Worm (Caenorhabditis elegans) whole organism, young adult: Measurements from ENCODE around the gene rpt-1.
A peak's percentile ranks its signal among the peaks of the same experiment; 100 is the strongest.

Experiments
- C17E4.6 ChIP-seq: fragments of 200-800 bp; sonication (Bioruptor generic); IDR thresholded peaks from 2 replicates; pipeline ENCODE4 v1.3.6; 2022; ENCODE audit warnings: missing genetic modification reagents, missing genetic modification characterization, missing compliant biosample characterization
- D2030.7 ChIP-seq: fragments of 200-800 bp; sonication (Bioruptor generic); IDR thresholded peaks from 2 replicates; pipeline ENCODE4 v1.3.6; 2022; ENCODE audit warnings: missing genetic modification reagents, missing genetic modification characterization, missing compliant biosample characterization
- F10E7.11 ChIP-seq: sonication (generic microtip); optimal IDR thresholded peaks from 2 replicates; lab custom pipeline; 2017; ENCODE audit warnings: mild to moderate bottlenecking, missing genetic modification characterization, moderate library complexity, missing compliant biosample characterization
- F23B12.7 ChIP-seq: sonication (generic microtip); optimal IDR thresholded peaks from 2 replicates; lab custom pipeline; 2017; ENCODE audit warnings: missing genetic modification characterization, mild to moderate bottlenecking, missing compliant biosample characterization, antibody characterized with exemption, moderate library complexity; ENCODE audit not compliant: insufficient read depth
- F37B4.10 ChIP-seq: fragments of 200-800 bp; sonication (Bioruptor generic); IDR thresholded peaks from 2 replicates; pipeline ENCODE4 v1.3.6; 2022; ENCODE audit warnings: missing genetic modification characterization, missing compliant biosample characterization
- F55B11.4 ChIP-seq: sonication (generic microtip); optimal IDR thresholded peaks from 2 replicates; lab custom pipeline; 2016; ENCODE audit warnings: missing compliant biosample characterization, missing genetic modification characterization, borderline replicate concordance; ENCODE audit not compliant: insufficient read depth
- F57A8.1 ChIP-seq: fragments of 200-800 bp; sonication (Bioruptor generic); optimal IDR thresholded peaks from 2 replicates; lab custom pipeline; 2018; ENCODE audit warnings: mild to moderate bottlenecking, missing genetic modification characterization, moderate library complexity, missing compliant biosample characterization
- aptf-2 ChIP-seq: fragments of 200-800 bp; sonication (Bioruptor generic); conservative IDR thresholded peaks from 2 replicates; pipeline ENCODE4 v1.3.6; 2022; ENCODE audit warnings: missing genetic modification reagents, missing genetic modification characterization, missing compliant biosample characterization
- atf-7 ChIP-seq: sonication (generic microtip); optimal IDR thresholded peaks from 2 replicates; lab custom pipeline; 2017; ENCODE audit warnings: mild to moderate bottlenecking, missing genetic modification characterization, missing compliant biosample characterization
- attf-3 ChIP-seq: fragments of 200-800 bp; sonication (Bioruptor generic); conservative IDR thresholded peaks from 2 replicates; pipeline ENCODE4 v1.3.6; 2022; ENCODE audit warnings: missing genetic modification reagents, missing genetic modification characterization, missing compliant biosample characterization
- attf-5 ChIP-seq: fragments of 200-800 bp; sonication (Bioruptor generic); optimal IDR thresholded peaks from 2 replicates; lab custom pipeline; 2018; ENCODE audit warnings: mild to moderate bottlenecking, missing genetic modification characterization, missing compliant biosample characterization
- attf-6 ChIP-seq: fragments of 200-800 bp; sonication (Bioruptor generic); IDR thresholded peaks from 2 replicates; pipeline ENCODE4 v1.3.6; 2022; ENCODE audit warnings: missing genetic modification reagents, missing genetic modification characterization, missing compliant biosample characterization
- bed-1 ChIP-seq: fragments of 200-800 bp; sonication (Bioruptor generic); IDR thresholded peaks from 2 replicates; pipeline ENCODE4 v1.3.6; 2022; ENCODE audit warnings: missing genetic modification reagents, missing genetic modification characterization, missing compliant biosample characterization
- ccch-3 ChIP-seq: fragments of 200-800 bp; sonication (Bioruptor generic); optimal IDR thresholded peaks from 2 replicates; lab custom pipeline; 2018; ENCODE audit warnings: mild to moderate bottlenecking, missing genetic modification characterization, missing compliant biosample characterization
- ceh-27 ChIP-seq: fragments of 200-800 bp; sonication (Bioruptor generic); optimal IDR thresholded peaks from 2 replicates; lab custom pipeline; 2018; ENCODE audit warnings: mild to moderate bottlenecking, missing genetic modification characterization, moderate library complexity, missing compliant biosample characterization
- ceh-40 ChIP-seq: fragments of 200-800 bp; sonication (Bioruptor generic); IDR thresholded peaks from 2 replicates; pipeline ENCODE4 v1.3.6; 2022; ENCODE audit warnings: missing genetic modification characterization, missing compliant biosample characterization
- ceh-58 ChIP-seq: fragments of 200-800 bp; sonication (Bioruptor generic); IDR thresholded peaks from 2 replicates; pipeline ENCODE4 v1.3.6; 2022; ENCODE audit warnings: missing genetic modification characterization, missing compliant biosample characterization
- dox-1 ChIP-seq: fragments of 200-800 bp; sonication (Bioruptor generic); IDR thresholded peaks from 2 replicates; pipeline ENCODE4 v1.3.6; 2022; ENCODE audit warnings: missing genetic modification reagents, missing genetic modification characterization, missing compliant biosample characterization
- dpff-1 ChIP-seq: sonication (generic microtip); optimal IDR thresholded peaks from 2 replicates; lab custom pipeline; 2017; ENCODE audit warnings: mild to moderate bottlenecking, missing genetic modification characterization, missing compliant biosample characterization
- egrh-3 ChIP-seq: fragments of 200-800 bp; sonication (Bioruptor generic); IDR thresholded peaks from 2 replicates; pipeline ENCODE4 v1.3.6; 2022; ENCODE audit warnings: missing genetic modification reagents, missing genetic modification characterization, missing compliant biosample characterization
- hmg-1.2 ChIP-seq: fragments of 200-800 bp; sonication (Bioruptor generic); IDR thresholded peaks from 2 replicates; pipeline ENCODE4 v1.3.6; 2022; ENCODE audit warnings: missing genetic modification reagents, missing genetic modification characterization, missing compliant biosample characterization
- hrde-1 ChIP-seq: sonication (generic microtip); optimal IDR thresholded peaks from 2 replicates; lab custom pipeline; 2016; ENCODE audit warnings: missing genetic modification characterization, mild to moderate bottlenecking, missing compliant biosample characterization, moderate library complexity, missing genotype, missing genetic modification reagents, borderline replicate concordance
- let-607 ChIP-seq, 2 experiments: fragments of 200-800 bp in 1 of 2; sonication (Bioruptor generic) in 1 of 2; sonication (generic microtip) in 1 of 2; optimal IDR thresholded peaks; 2 replicates each; lab custom pipeline; 2016 to 2018; ENCODE audit warnings: mild to moderate bottlenecking in 2 of 2, missing compliant biosample characterization in 2 of 2, missing genetic modification characterization in 2 of 2, moderate library complexity in 2 of 2, missing genotype in 1 of 2
- lin-35 ChIP-seq, 3 experiments: fragments of 150-350 bp in 2 of 3; sonication (generic microtip) in 1 of 3; optimal IDR thresholded peaks; 2 replicates each; lab custom pipeline; 2014 to 2018; ENCODE audit warnings: missing biosample characterization in 3 of 3, missing genetic modification characterization in 3 of 3, missing genetic modification reagents in 3 of 3
- lin-40 ChIP-seq: sonication (generic microtip); optimal IDR thresholded peaks from 2 replicates; lab custom pipeline; 2016; ENCODE audit warnings: missing genetic modification characterization, mild to moderate bottlenecking, missing compliant biosample characterization, missing genotype, missing genetic modification reagents
- madf-6 ChIP-seq: fragments of 200-800 bp; sonication (Bioruptor generic); IDR thresholded peaks from 2 replicates; pipeline ENCODE4 v1.3.6; 2022; ENCODE audit warnings: missing genetic modification reagents, missing genetic modification characterization, missing compliant biosample characterization
- mcd-1 ChIP-seq: fragments of 200-800 bp; sonication (Bioruptor generic); IDR thresholded peaks from 2 replicates; pipeline ENCODE4 v1.3.6; 2022; ENCODE audit warnings: missing genetic modification reagents, missing genetic modification characterization, missing compliant biosample characterization
- nfya-2 ChIP-seq: fragments of 200-800 bp; sonication (Bioruptor generic); IDR thresholded peaks from 2 replicates; pipeline ENCODE4 v1.3.6; 2022; ENCODE audit warnings: missing genetic modification reagents, missing genetic modification characterization, missing compliant biosample characterization
- nhr-120 ChIP-seq: fragments of 200-800 bp; sonication (Bioruptor generic); IDR thresholded peaks from 2 replicates; pipeline ENCODE4 v1.3.6; 2022; ENCODE audit warnings: missing genetic modification characterization, missing compliant biosample characterization
- nhr-179 ChIP-seq: sonication (generic microtip); optimal IDR thresholded peaks from 2 replicates; lab custom pipeline; 2016; ENCODE audit warnings: mild to moderate bottlenecking, missing genetic modification characterization, missing compliant biosample characterization
- nhr-80 ChIP-seq: sonication (generic microtip); optimal IDR thresholded peaks from 2 replicates; lab custom pipeline; 2016; ENCODE audit warnings: missing genetic modification characterization, missing compliant biosample characterization
- nhr-90 ChIP-seq: sonication (generic microtip); optimal IDR thresholded peaks from 2 replicates; lab custom pipeline; 2016; ENCODE audit warnings: missing genotype, mild to moderate bottlenecking, missing genetic modification characterization, missing compliant biosample characterization
- pbrm-1 ChIP-seq: fragments of 200-800 bp; sonication (Bioruptor generic); IDR thresholded peaks from 2 replicates; pipeline ENCODE4 v1.3.6; 2022; ENCODE audit warnings: missing genetic modification reagents, missing genetic modification characterization, missing compliant biosample characterization
- pha-4 ChIP-seq: fragments of 150-350 bp; sonication (generic microtip); optimal IDR thresholded peaks from 2 replicates; lab custom pipeline; 2014; ENCODE audit warnings: missing biosample characterization, missing genetic modification reagents, missing genetic modification characterization
- rpc-1 ChIP-seq, 2 experiments: fragments of 150-350 bp in 1 of 2; sonication (generic microtip) in 1 of 2; optimal IDR thresholded peaks; 2 replicates each; lab custom pipeline; 2014 to 2018; ENCODE audit warnings: missing biosample characterization in 1 of 2, missing genetic modification characterization in 1 of 2, missing genetic modification reagents in 1 of 2, missing genotype in 1 of 2
- snpc-1.1 ChIP-seq: sonication (generic microtip); optimal IDR thresholded peaks from 2 replicates; lab custom pipeline; 2017; ENCODE audit warnings: missing genetic modification characterization, mild to moderate bottlenecking, missing compliant biosample characterization, antibody characterized with exemption, moderate library complexity, missing genotype, missing genetic modification reagents; ENCODE audit not compliant: insufficient read depth
- snpc-3.4 ChIP-seq: sonication (generic microtip); optimal IDR thresholded peaks from 2 replicates; lab custom pipeline; 2017; ENCODE audit warnings: missing genetic modification characterization, mild to moderate bottlenecking, missing compliant biosample characterization, antibody characterized with exemption, moderate library complexity, missing genotype, missing genetic modification reagents
- sptf-2 ChIP-seq: fragments of 200-800 bp; sonication (Bioruptor generic); optimal IDR thresholded peaks from 2 replicates; lab custom pipeline; 2018; ENCODE audit warnings: mild to moderate bottlenecking, missing genetic modification characterization, missing compliant biosample characterization
- tbp1 ChIP-seq: fragments of 200-800 bp; sonication (Bioruptor generic); optimal IDR thresholded peaks from 2 replicates; lab custom pipeline; 2018; ENCODE audit warnings: mild to moderate bottlenecking, missing genetic modification characterization, missing compliant biosample characterization
- unc-130 ChIP-seq: sonication (generic microtip); optimal IDR thresholded peaks from 2 replicates; lab custom pipeline; 2016; ENCODE audit warnings: missing genetic modification reagents, missing genetic modification characterization, missing compliant biosample characterization
- xnd-1 ChIP-seq: sonication (generic microtip); optimal IDR thresholded peaks from 2 replicates; lab custom pipeline; 2016; ENCODE audit warnings: missing genotype, missing genetic modification reagents, missing genetic modification characterization, missing compliant biosample characterization
- ztf-22 ChIP-seq: fragments of 200-800 bp; sonication (Bioruptor generic); optimal IDR thresholded peaks from 2 replicates; lab custom pipeline; 2018; ENCODE audit warnings: mild to moderate bottlenecking, missing genetic modification characterization, moderate library complexity, missing compliant biosample characterization

Gene rpt-1

DNA sequence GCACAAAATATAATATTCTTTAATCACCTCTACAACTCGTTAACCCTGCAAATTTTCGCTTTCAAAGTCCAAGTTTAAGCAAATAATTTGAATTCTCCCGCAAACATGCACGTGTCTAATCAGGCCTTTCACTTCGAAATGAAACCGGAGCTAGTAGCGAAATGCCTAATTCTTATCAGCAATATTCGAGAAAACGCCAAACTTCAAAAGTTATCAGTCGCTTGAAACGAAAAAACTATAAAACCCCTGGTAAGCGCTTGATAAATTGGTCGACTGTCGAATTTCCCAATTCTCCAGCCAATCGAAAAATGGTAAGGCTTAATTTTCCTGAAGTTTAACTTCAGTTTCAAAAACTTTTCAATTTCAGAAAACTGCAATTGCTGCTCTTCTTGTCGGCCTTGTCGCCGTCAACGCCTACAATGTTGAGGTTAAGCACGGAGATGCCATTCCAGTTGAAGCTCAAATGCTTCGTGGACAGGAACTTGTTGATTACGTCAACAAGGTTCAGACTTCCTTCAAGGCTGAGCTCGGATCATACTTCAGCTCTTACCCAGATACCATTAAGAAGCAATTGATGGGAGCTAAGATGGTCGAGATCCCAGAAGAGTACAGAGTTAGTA, 20.8 kb upstream of the rpt-1 start, which contains the start of gene cpr-9 (continued):
- no peak for TF ChIP-seq nhr-90
- no peak for TF ChIP-seq F57A8.1
- TF ChIP-seq pha-4 = no peak

DNA sequence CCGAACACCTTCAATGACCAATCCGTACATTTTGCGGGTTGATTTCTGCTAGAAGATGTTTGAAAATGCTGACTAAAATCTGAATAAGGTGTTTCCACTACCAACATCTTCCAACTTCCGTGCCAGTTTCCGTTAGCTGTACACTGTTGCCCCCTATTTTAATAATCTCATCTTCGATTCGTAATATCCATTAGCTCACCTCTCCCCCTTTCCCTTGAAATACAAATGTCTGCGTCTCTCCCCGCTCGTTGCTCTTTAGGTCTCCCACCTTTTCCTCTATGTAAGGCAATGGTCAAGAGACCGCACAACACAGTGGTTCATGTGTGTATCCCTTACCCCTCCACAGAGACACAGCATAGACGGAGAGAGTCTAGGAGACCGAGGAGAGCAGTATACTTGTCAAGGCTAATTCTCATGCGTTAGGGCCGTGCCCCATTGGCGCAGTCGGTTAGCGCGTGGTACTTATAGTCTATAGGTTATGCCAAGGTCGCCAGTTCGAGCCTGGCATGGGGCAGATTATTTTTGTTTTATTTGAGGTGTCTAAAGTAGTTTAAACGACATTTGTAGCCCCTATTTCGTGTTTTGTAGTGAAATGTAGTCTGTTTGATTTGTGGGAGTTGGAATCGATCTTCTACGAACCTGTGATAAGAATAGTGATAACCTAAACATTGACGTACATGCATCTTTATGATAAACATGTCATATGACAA, 19.7 kb upstream of the rpt-1 start, which contains the start of gene gcy-33:
Gene gcy-33, minus strand, starts transcription at position 51 of the 710 bp plus-strand sequence.
- TF ChIP-seq pha-4 (no peak), nhr-80 (tag; lab: Kevin White, UChicago) (peak; percentile 81), attf-5 (GFP tag; lab: Kevin White, UChicago) (peak; percentile 64), aptf-2 (GFP tag; lab: Robert Waterston, UW) (no peak), sptf-2 (GFP tag; lab: Kevin White, UChicago) (peak; percentile 82), tbp1 (GFP tag; lab: Kevin White, UChicago) (peak; percentile 99), hmg-1.2 (peak; percentile 83), D2030.7 (GFP tag; lab: Robert Waterston, UW) (peak; percentile 72), nhr-179 (tag; lab: Kevin White, UChicago) (peak; percentile 61), rpc-1 (optimal IDR thresholded peaks at IDR 0.05; lab: Kevin White, UChicago) (peak; percentile 87), rpc-1 (tag; optimal IDR thresholded peaks at IDR 0.05; lab: Kevin White, UChicago) (peak; percentile 88), mcd-1 (GFP tag; lab: Robert Waterston, UW) (peak; percentile 80), F10E7.11 (tag; lab: Kevin White, UChicago) (peak; percentile 48), ztf-22 (peak; percentile 94), lin-40 (tag; lab: Kevin White, UChicago) (peak; percentile 87), F55B11.4 (tag; lab: Kevin White, UChicago) (no peak), dox-1 (GFP tag; lab: Robert Waterston, UW) (peak; percentile 82), nhr-120 (GFP tag; lab: Robert Waterston, UW) (0 out of 2 replicates have a peak, but pooled peaks have one; percentile 67), F37B4.10 (no peak), egrh-3 (GFP tag; lab: Robert Waterston, UW) (peak; percentile 43; the same call in 1 of the 2 replicates), snpc-3.4 (tag; lab: Kevin White, UChicago) (peak; percentile 56), lin-35 (GFP tag; optimal IDR thresholded peaks at IDR 0.05; lab: Kevin White, UChicago) (peak in 1 of 3 experiments; percentile 85), hrde-1 (tag; lab: Kevin White, UChicago) (peak; percentile 83), dpff-1 (tag; lab: Kevin White, UChicago) (peak; percentile 75), snpc-1.1 (no peak), attf-3 (GFP tag; lab: Robert Waterston, UW) (peak; percentile 67), pbrm-1 (GFP tag; lab: Robert Waterston, UW) (peak; percentile 82), atf-7 (peak; percentile 92), ceh-40 (peak; percentile 12; the same call in 1 of the 2 replicates), attf-6 (GFP tag; lab: Robert Waterston, UW) (no peak; the same call in 1 of the 2 replicates), bed-1 (no peak), let-607 (tag; optimal IDR thresholded peaks at IDR 0.05; lab: Kevin White, UChicago) (peak; percentile 41 to 76), unc-130 (peak; percentile 72), F23B12.7 (tag; lab: Kevin White, UChicago) (no peak), xnd-1 (tag; lab: Kevin White, UChicago) (no peak), nhr-90 (peak; percentile 94), ceh-27 (GFP tag; lab: Kevin White, UChicago) (peak; percentile 86), C17E4.6 (GFP tag; lab: Robert Waterston, UW) (peak; percentile 81; the same call in 1 of the 2 replicates), ceh-58 (0 out of 2 replicates have a peak, but pooled peaks have one; percentile 15), madf-6 (GFP tag; lab: Robert Waterston, UW) (peak; percentile 70), ccch-3 (no peak), nfya-2 (GFP tag; lab: Robert Waterston, UW) (no peak)
